Fruit fly (Drosophila melanogaster) whole organism, adult: ENCODE results near the gene GABA-B-R2.

Experiments
- CG12768 ChIP-seq: fragments of 200-800 bp; sonication (Bioruptor generic); optimal IDR thresholded peaks from 2 replicates; lab custom pipeline; 2017; ENCODE audit warnings: missing biosample characterization, missing genetic modification characterization, mild to moderate bottlenecking, moderate library complexity, missing genetic modification reagents
- CG14711 ChIP-seq: fragments of 200-800 bp; sonication (Bioruptor generic); optimal IDR thresholded peaks from 2 replicates; lab custom pipeline; 2018; ENCODE audit warnings: missing biosample characterization, mild to moderate bottlenecking, missing genetic modification characterization, moderate library complexity
- CG33017 ChIP-seq: fragments of 200-800 bp; sonication (Bioruptor generic); optimal IDR thresholded peaks from 2 replicates; lab custom pipeline; 2018; ENCODE audit warnings: missing biosample characterization, mild to moderate bottlenecking, missing genetic modification characterization, moderate library complexity
- cnc ChIP-seq, 2 experiments: fragments of >200 bp; optimal IDR thresholded peaks; 2 replicates each; lab custom pipeline; 2017
- kay ChIP-seq: fragments of 200-800 bp; sonication (Bioruptor generic); peaks from one replicate; lab custom pipeline; 2016; ENCODE audit warnings: missing biosample characterization, missing genetic modification characterization, borderline replicate concordance
- ovo ChIP-seq: fragments of 200-800 bp; sonication (Bioruptor generic); optimal IDR thresholded peaks from 2 replicates; lab custom pipeline; 2016; ENCODE audit warnings: missing biosample characterization, missing genetic modification characterization
- tj ChIP-seq: fragments of 200-800 bp; sonication (Bioruptor generic); optimal IDR thresholded peaks from 3 replicates; lab custom pipeline; 2017; ENCODE audit warnings: missing biosample characterization, mild to moderate bottlenecking, missing genetic modification characterization, moderate library complexity
- toe ChIP-seq: fragments of 200-800 bp; sonication (Bioruptor generic); optimal IDR thresholded peaks from 2 replicates; lab custom pipeline; 2016; ENCODE audit warnings: missing biosample characterization, missing genetic modification characterization

- TF ChIP-seq cnc (optimal IDR thresholded peaks at IDR 0.05; lab: Kevin White, UChicago) (no peak), CG33017 (tag; lab: Kevin White, UChicago) (peak; percentile 6), ovo (GFP tag; lab: Kevin White, UChicago) (no peak), tj (GFP tag; lab: Kevin White, UChicago) (no peak), CG14711 (no peak), toe (GFP tag; lab: Kevin White, UChicago) (no peak), CG12768 (GFP tag; lab: Kevin White, UChicago) (peak; percentile 22), kay (GFP tag; lab: Kevin White, UChicago) (peak; percentile 85)
These were observed 47.4 kb upstream of the GABA-B-R2 start for dm6 chr3R:21823076-21823475.
